Fruit fly (Drosophila melanogaster): Measurements from ENCODE around the gene CG42832.
"Not testable (repeated sequence)": the region's sequence is repeated elsewhere in the genome, so short reads cannot be mapped to it uniquely, and the experiment has no call there.

The CG42832 gene

dm6 chr3L:11609835-11610234 is at the start of gene CG42832:
CG42832 (plus strand) TSS chr3L:11610135.
- no peak for TF ChIP-seq CG17801 (GFP tag; optimal IDR thresholded peaks at IDR 0.05; ENCODE audit: partially characterized antibody)

- no peak for TF ChIP-seq CG17801 (GFP tag; optimal IDR thresholded peaks at IDR 0.05; ENCODE audit: partially characterized antibody)
These were observed 49.0 kb upstream of the CG42832 start for dm6 chr3L:11560885-11561284.

dm6 chr3L:11561946-11562760 is 47.8 kb upstream of the CG42832 start, which contains the start of the genes CG7394 and Mob2:
CG7394 (plus strand) TSS chr3L:11561996.
Mob2 (minus strand) TSS chr3L:11562233.
- peak; percentile 86 for TF ChIP-seq CG17801 (GFP tag; optimal IDR thresholded peaks at IDR 0.05; ENCODE audit: partially characterized antibody)

dm6 chr3L:11563972-11564533 is 45.9 kb upstream of the CG42832 start, which contains the start of the genes CG46412 and CG33267:
CG46412 (minus strand) TSS chr3L:11564072.
CG33267 (plus strand) TSS chr3L:11564483.
- no peak for TF ChIP-seq CG17801 (GFP tag; optimal IDR thresholded peaks at IDR 0.05; ENCODE audit: partially characterized antibody)

dm6 chr3L:11574563-11574962 is 35.4 kb upstream of the CG42832 start, which contains the start of gene CG33490:
CG33490 (minus strand) TSS chr3L:11574663.
- no peak for TF ChIP-seq CG17801 (GFP tag; optimal IDR thresholded peaks at IDR 0.05; ENCODE audit: partially characterized antibody)

dm6 chr3L:11576944-11577343 is 33.0 kb upstream of the CG42832 start, which contains the start of gene CG33489:
CG33489 (minus strand) TSS chr3L:11577044.
- not testable (repeated sequence) for TF ChIP-seq CG17801 (GFP tag; optimal IDR thresholded peaks at IDR 0.05; ENCODE audit: partially characterized antibody)

- no peak for TF ChIP-seq CG17801 (GFP tag; optimal IDR thresholded peaks at IDR 0.05; ENCODE audit: partially characterized antibody)
These were observed 32.5 kb upstream of the CG42832 start, which contains the start of gene CG33271 for dm6 chr3L:11577395-11577794. CG33271 (minus strand) TSS chr3L:11577495.

- TF ChIP-seq CG17801 (GFP tag; optimal IDR thresholded peaks at IDR 0.05; ENCODE audit: partially characterized antibody) = no peak
These were observed 31.7 kb upstream of the CG42832 start, which contains the start of gene CG33270 for dm6 chr3L:11578211-11578673. CG33270 (minus strand) TSS chr3L:11578623.

- no peak for TF ChIP-seq CG17801 (GFP tag; optimal IDR thresholded peaks at IDR 0.05; ENCODE audit: partially characterized antibody)
These were observed 31.1 kb upstream of the CG42832 start for dm6 chr3L:11578847-11579246.

dm6 chr3L:11579919-11580318 is 30.0 kb upstream of the CG42832 start, which contains the start of gene CG43390:
CG43390 (minus strand) TSS chr3L:11579950.
- no peak for TF ChIP-seq CG17801 (GFP tag; optimal IDR thresholded peaks at IDR 0.05; ENCODE audit: partially characterized antibody)

dm6 chr3L:11580919-11581318 is 29.0 kb upstream of the CG42832 start, which contains the start of gene CG43391:
CG43391 (minus strand) TSS chr3L:11581019.
- no peak for TF ChIP-seq CG17801 (GFP tag; optimal IDR thresholded peaks at IDR 0.05; ENCODE audit: partially characterized antibody)

- TF ChIP-seq CG17801 (GFP tag; optimal IDR thresholded peaks at IDR 0.05; ENCODE audit: partially characterized antibody) = no peak
These were observed 27.8 kb upstream of the CG42832 start, which contains the start of gene CG33269 for dm6 chr3L:11582097-11582496. CG33269 (minus strand) TSS chr3L:11582197.

dm6 chr3L:11583964-11584363 is 26.0 kb upstream of the CG42832 start, which contains the start of gene CG32086:
CG32086 (minus strand) TSS chr3L:11584064.
- no peak for TF ChIP-seq CG17801 (GFP tag; optimal IDR thresholded peaks at IDR 0.05; ENCODE audit: partially characterized antibody)

dm6 chr3L:11586794-11587462 is 23.0 kb upstream of the CG42832 start:
- no peak for TF ChIP-seq CG17801 (GFP tag; optimal IDR thresholded peaks at IDR 0.05; ENCODE audit: partially characterized antibody)

All from ovary, adult (tissue).